Worm (Caenorhabditis elegans): ENCODE results near the gene C03H5.9.

Gene C03H5.9

DNA sequence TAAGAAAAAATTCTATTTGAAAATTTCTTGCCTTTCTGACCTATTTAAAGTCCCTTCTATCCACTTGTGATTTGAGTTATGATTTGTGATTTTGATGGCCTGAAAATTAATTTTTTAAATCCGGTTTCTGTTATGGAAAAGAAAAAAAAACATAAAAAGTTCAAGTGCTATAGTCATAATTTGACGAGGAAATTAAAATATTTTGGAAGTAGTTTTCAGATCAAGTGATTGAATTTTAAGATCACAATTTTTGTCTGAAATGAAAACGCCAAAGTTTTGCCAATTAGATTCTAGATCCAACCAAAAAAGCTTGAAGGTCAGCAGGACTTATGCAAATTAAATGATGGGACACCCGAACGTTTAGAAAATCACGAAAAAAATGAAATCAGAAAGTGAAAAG is 11.0 kb upstream of the C03H5.9 start, which contains the start of gene ptr-3:
ptr-3 (minus strand) TSS at position 101 of the 400 bp plus-strand sequence.
- TF ChIP-seq lin-39 (tag; optimal IDR thresholded peaks at IDR 0.05) (no peak), aly-2 (tag; optimal IDR thresholded peaks at IDR 0.05) (no peak), pha-4 (tag; optimal IDR thresholded peaks at IDR 0.05) (no peak), nhr-28 (tag; optimal IDR thresholded peaks at IDR 0.05) (no peak), egl-5 (tag; optimal IDR thresholded peaks at IDR 0.05) (no peak), nhr-11 (tag; optimal IDR thresholded peaks at IDR 0.05) (no peak), R02D3.7 (tag; optimal IDR thresholded peaks at IDR 0.05) (no peak), zag-1 (tag; optimal IDR thresholded peaks at IDR 0.05) (no peak), nhr-67 (tag; optimal IDR thresholded peaks at IDR 0.05) (no peak), lin-15B (tag; optimal IDR thresholded peaks at IDR 0.05) (no peak), unc-39 (tag; optimal IDR thresholded peaks at IDR 0.05) (no peak), ceh-28 (tag; optimal IDR thresholded peaks at IDR 0.05) (no peak), snpc-4 (tag; optimal IDR thresholded peaks at IDR 0.05) (no peak), nhr-237 (tag; optimal IDR thresholded peaks at IDR 0.05) (no peak)

DNA sequence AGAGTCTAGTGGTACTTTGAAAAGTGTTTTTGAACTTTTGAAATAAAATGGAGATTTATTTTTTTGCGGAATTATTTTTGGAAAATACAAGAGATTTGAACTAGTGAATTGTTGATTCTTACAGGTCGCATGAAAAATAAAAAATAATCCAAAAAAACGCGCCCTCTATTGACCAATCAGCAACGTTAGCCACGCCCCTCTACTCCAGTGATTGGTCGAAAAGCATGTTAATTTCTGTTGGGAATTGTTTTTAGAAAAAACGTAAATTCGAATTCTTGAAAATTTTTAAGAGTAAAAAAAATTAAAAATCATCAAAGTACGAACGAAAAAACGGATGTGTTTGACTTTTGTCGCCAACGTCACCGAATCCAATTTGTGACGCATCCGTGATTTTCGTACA is 8.1 kb upstream of the C03H5.9 start:
- TF ChIP-seq fos-1 (tag; optimal IDR thresholded peaks at IDR 0.05), result no peak
- TF ChIP-seq lsy-12 (tag; optimal IDR thresholded peaks at IDR 0.05), result no peak
- no peak for TF ChIP-seq egl-5 (tag; optimal IDR thresholded peaks at IDR 0.05)
- TF ChIP-seq nfya-1 (tag; optimal IDR thresholded peaks at IDR 0.05; ENCODE audit: insufficient read depth), result peak; percentile 62
- TF ChIP-seq ceh-9 (tag; optimal IDR thresholded peaks at IDR 0.05), result no peak

DNA sequence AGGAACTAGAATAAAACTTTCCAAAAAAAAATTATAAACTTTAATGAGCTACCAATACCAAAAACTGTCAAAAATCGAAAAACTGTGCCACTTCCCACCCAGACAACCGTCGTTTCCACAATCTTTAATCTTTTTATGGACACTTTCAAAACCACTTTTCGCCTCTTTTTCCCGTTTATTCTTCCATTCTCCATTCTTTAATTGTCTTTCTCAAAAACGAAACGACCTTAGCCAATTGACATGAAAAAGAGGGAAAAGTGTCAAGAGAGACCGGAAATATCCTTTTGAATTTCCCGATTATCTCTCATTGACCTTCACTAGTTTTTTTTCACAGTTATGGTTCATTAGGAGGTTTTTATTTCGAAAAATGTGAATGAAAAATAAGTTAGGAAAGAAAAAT is 6.9 kb upstream of the C03H5.9 start:
- TF ChIP-seq nhr-23 (tag; optimal IDR thresholded peaks at IDR 0.05), result peak; percentile 8
- no peak for TF ChIP-seq fkh-2 (tag; optimal IDR thresholded peaks at IDR 0.05)
- peak; percentile 17 for TF ChIP-seq nhr-25 (tag; optimal IDR thresholded peaks at IDR 0.05)

DNA sequence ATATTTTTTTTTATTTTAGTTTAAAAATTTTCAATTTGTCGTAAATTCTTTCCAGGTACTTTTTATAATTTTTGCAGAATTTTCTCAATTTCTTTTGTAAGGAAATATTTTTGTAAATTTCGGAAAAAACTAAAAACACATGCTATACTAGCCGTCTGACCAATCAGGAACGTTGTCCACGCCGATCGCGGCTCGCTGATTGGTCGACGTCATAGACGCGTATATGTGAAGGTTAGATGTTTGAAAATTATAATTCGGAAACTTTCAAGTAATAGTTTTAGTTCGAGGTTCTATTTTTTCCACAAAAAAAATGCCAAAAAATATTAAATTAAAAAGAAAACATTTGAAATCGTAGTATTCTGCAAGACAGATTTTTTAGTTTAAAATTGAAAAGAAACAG is 6.2 kb upstream of the C03H5.9 start:
- no peak for TF ChIP-seq ZK546.5 (tag; optimal IDR thresholded peaks at IDR 0.05)
- no peak for TF ChIP-seq tbx-2 (tag; optimal IDR thresholded peaks at IDR 0.05)
- no peak for TF ChIP-seq fos-1 (tag; optimal IDR thresholded peaks at IDR 0.05)
- TF ChIP-seq nfya-1 (tag; optimal IDR thresholded peaks at IDR 0.05; ENCODE audit: insufficient read depth), result peak; percentile 44
- TF ChIP-seq fkh-10 (GFP tag; optimal IDR thresholded peaks at IDR 0.05), result no peak

DNA sequence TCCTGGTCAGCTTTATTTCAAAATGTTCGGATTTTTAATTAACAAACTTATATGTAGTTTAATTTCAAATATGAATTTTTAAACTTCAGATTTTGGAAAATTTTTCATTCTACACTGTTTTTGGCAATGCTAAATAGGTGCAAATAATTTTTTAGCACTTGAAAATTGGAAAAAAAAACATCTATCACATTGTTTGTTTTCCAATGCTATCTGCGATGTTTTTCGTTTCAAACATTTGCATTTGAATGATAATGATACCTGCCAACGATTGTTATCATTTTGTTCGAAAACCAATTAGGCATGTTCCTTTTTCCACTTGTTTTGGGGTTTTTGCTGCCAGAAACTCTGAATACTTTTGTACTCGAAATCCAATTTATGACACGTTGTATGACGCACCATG is 3.5 kb upstream of the C03H5.9 start, which contains the start of gene C03H5.4:
C03H5.4 (plus strand) TSS at position 301 of the 400 bp plus-strand sequence.
- no peak for TF ChIP-seq fkh-10 (GFP tag; optimal IDR thresholded peaks at IDR 0.05)
- TF ChIP-seq mdl-1 (tag; optimal IDR thresholded peaks at IDR 0.05), result no peak

DNA sequence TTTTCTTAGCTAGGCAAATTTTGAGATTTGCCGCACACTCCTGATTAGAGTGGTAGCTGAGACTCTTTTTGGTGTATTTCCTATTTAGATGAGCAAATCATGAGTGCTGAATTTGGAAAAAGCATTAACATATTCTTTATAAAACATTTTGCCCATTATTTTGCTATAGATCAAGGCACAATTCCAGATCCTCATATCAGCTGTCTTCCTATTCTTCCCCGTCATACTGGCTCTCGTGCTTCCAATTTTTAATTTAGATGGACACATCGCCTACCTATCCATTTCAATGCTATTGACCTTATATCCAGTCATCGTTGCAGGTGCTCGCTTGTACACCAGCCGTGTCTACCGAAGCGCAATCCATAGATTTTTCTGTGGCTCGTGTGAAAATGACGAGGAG is 1.5 kb downstream of the C03H5.9 start, which contains the start of gene C03H5.7:
C03H5.7 (plus strand) TSS at position 301 of the 400 bp plus-strand sequence.
- TF ChIP-seq unc-39 (tag; optimal IDR thresholded peaks at IDR 0.05) (no peak), nhr-28 (tag; optimal IDR thresholded peaks at IDR 0.05) (no peak), mdl-1 (tag; optimal IDR thresholded peaks at IDR 0.05) (no peak), nhr-76 (tag; optimal IDR thresholded peaks at IDR 0.05) (no peak), egl-27 (tag; optimal IDR thresholded peaks at IDR 0.05) (no peak), elt-3 (tag; optimal IDR thresholded peaks at IDR 0.05) (no peak)

DNA sequence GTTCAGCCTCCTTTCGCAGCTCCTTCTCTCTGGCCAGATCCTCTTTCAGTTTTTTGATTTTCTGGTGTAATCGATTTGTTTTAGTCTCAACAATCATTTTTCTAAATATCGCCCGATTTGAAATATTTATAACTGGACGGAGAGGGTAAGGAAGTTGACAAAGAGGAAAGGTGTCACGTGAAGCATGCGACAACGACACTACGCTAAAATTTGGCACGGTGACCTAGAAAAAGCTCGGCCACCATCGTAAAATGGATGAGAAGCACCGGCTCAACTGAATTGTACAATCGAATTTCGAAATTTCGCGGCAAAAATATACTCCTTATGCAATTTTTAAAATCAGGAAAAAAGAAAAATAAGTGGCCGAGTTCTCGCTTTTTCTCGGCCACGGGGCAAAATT is 6.8 kb downstream of the C03H5.9 start, which contains the start of gene C03H5.5:
C03H5.5 (minus strand) TSS at position 101 of the 400 bp plus-strand sequence.
- no peak for TF ChIP-seq egl-27 (tag; optimal IDR thresholded peaks at IDR 0.05)
- no peak for TF ChIP-seq ztf-4 (tag; optimal IDR thresholded peaks at IDR 0.05)

DNA sequence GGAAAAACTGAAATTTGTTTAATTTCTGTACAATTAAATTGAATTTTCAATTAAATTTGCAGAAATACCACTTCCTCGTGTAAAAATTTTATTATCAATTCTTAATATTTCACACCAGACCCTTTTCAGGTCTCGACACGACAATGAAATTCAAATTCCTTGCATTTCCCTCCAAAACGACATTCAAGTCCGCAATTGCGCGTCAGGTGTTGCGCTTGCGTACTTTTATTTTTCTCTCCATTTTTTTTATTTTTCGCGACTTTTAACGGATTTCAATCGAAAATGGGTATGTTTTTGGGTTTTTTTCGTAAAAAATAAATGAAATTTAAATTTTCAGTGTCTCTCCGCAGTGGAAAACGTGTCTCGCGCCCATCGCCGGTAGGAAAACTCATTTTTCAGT is 7.5 kb downstream of the C03H5.9 start, which contains the start of gene C03H5.3:
C03H5.3 (plus strand) TSS at position 132 of the 400 bp plus-strand sequence.
- peak; percentile 25 for TF ChIP-seq nhr-23 (tag; optimal IDR thresholded peaks at IDR 0.05)
- TF ChIP-seq lin-15B (tag; optimal IDR thresholded peaks at IDR 0.05), result peak; percentile 65
- no peak for TF ChIP-seq ceh-9 (tag; optimal IDR thresholded peaks at IDR 0.05)
- peak; percentile 53 for TF ChIP-seq nfya-1 (tag; optimal IDR thresholded peaks at IDR 0.05; ENCODE audit: insufficient read depth)
- TF ChIP-seq nhr-67 (tag; optimal IDR thresholded peaks at IDR 0.05), result no peak
- peak; percentile 45 for TF ChIP-seq hmg-11 (tag; optimal IDR thresholded peaks at IDR 0.05)
